Fruit fly (Drosophila melanogaster) S2 (cell line): ENCODE measurements around the gene CG42300.

Experiments
- CG8478 ChIP-seq: fragments of >200 bp; optimal IDR thresholded peaks from 2 replicates; lab custom pipeline; 2018
- CTCF ChIP-seq, 2 experiments: fragments of >200 bp; optimal IDR thresholded peaks; 2 replicates each; lab custom pipeline; 2018

- TF ChIP-seq CG8478 (lab: Kevin White, UChicago) (no peak), CTCF (optimal IDR thresholded peaks at IDR 0.05; lab: Kevin White, UChicago) (no peak)
Measured at dm6 chrX:15602438-15602837, 46.6 kb upstream of the CG42300 start.
